Worm (Caenorhabditis elegans): ENCODE results near the gene T21D12.11.
A peak's percentile ranks its signal among the peaks of the same experiment; 100 is the strongest.

T21D12.11 gene

DNA sequence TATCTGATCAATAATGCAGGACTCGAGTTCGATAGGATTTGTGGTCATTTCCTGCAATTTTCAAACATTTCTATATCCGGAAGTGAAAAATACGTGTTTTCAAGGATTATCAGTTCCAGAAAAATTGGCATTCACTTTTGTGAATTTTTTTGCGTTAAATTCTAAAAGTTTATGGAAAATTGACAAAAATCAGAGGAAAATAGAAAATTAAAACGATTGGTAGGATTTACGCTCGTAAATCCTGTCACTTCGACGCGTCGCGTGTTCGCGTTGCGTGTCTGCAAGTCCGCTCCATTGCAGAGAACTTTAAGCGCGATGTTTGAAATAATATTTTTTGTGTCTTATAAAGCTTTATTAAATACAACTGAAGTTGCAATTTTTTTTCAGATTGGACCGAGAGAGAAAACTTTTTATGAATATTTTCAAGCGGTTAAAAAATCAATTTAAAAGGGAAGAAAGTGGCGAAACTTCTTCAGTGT is 13.8 kb upstream of the T21D12.11 start, which contains the start of gene rcat-1:
Gene rcat-1, minus strand, starts transcription at position 51 of the 479 bp plus-strand sequence.
- TF ChIP-seq egl-13 (tag; optimal IDR thresholded peaks at IDR 0.05) (no peak), rnt-1 (tag; optimal IDR thresholded peaks at IDR 0.05) (peak; percentile 84), tlp-1 (tag; optimal IDR thresholded peaks at IDR 0.05) (no peak), dsc-1 (tag; optimal IDR thresholded peaks at IDR 0.05) (peak; percentile 44), ztf-11 (tag; optimal IDR thresholded peaks at IDR 0.05) (no peak), unc-130 (tag; optimal IDR thresholded peaks at IDR 0.05) (peak; percentile 98), snpc-4 (tag; optimal IDR thresholded peaks at IDR 0.05) (peak; percentile 29), unc-98 (GFP tag; IDR thresholded peaks at IDR 0.05) (no peak), ztf-4 (tag; optimal IDR thresholded peaks at IDR 0.05) (no peak), dpl-1 (GFP tag; optimal IDR thresholded peaks at IDR 0.05) (peak; percentile 94 to 97 (median 95)), alr-1 (tag; optimal IDR thresholded peaks at IDR 0.05; ENCODE audit: borderline replicate concordance) (no peak), nhr-47 (tag; optimal IDR thresholded peaks at IDR 0.05) (peak; percentile 84), skn-1 (tag; optimal IDR thresholded peaks at IDR 0.05) (peak; percentile 89), sptf-1 (tag; optimal IDR thresholded peaks at IDR 0.05) (no peak), nhr-85 (tag) (peak; percentile 87), ceh-8 (GFP tag; optimal IDR thresholded peaks at IDR 0.05) (no peak), zip-4 (GFP tag; optimal IDR thresholded peaks at IDR 0.05) (no peak), efl-1 (optimal IDR thresholded peaks at IDR 0.05) (peak; percentile 92 to 97), efl-1 (GFP tag; optimal IDR thresholded peaks at IDR 0.05 in 1 of 2) (peak; percentile 96 to 99), hpl-2 (GFP tag; optimal IDR thresholded peaks at IDR 0.05) (no peak), mef-2 (tag; optimal IDR thresholded peaks at IDR 0.05) (no peak), ceh-90 (tag; optimal IDR thresholded peaks at IDR 0.05) (peak; percentile 35), ama-1 (optimal IDR thresholded peaks at IDR 0.05) (peak; percentile 8), mab-9 (GFP tag; IDR thresholded peaks at IDR 0.05) (no peak), elt-2 (tag; optimal IDR thresholded peaks at IDR 0.05) (no peak), nhr-19 (GFP tag; conservative IDR thresholded peaks at IDR 0.05) (peak; percentile 72), fkh-8 (tag; optimal IDR thresholded peaks at IDR 0.05) (peak; percentile 76), mep-1 (tag; optimal IDR thresholded peaks at IDR 0.05) (peak; percentile 87), lsy-2 (tag; optimal IDR thresholded peaks at IDR 0.05) (peak; percentile 85 to 96), pag-3 (tag; optimal IDR thresholded peaks at IDR 0.05; ENCODE audit: borderline replicate concordance, insufficient read depth) (no peak), C16A3.4 (tag; optimal IDR thresholded peaks at IDR 0.05) (peak; percentile 97), zag-1 (tag; optimal IDR thresholded peaks at IDR 0.05) (peak; percentile 49), aly-2 (tag; optimal IDR thresholded peaks at IDR 0.05) (peak; percentile 10), vab-15 (tag; optimal IDR thresholded peaks at IDR 0.05) (no peak), hlh-4 (tag; optimal IDR thresholded peaks at IDR 0.05) (no peak), F16B12.6 (tag; optimal IDR thresholded peaks at IDR 0.05) (peak; percentile 73), pqm-1 (tag; optimal IDR thresholded peaks at IDR 0.05) (no peak), sox-4 (tag; optimal IDR thresholded peaks at IDR 0.05) (no peak), nhr-76 (tag; optimal IDR thresholded peaks at IDR 0.05) (no peak), swsn-7 (tag; optimal IDR thresholded peaks at IDR 0.05) (peak; percentile 62), ets-5 (GFP tag; IDR thresholded peaks at IDR 0.05) (no peak), nhr-28 (tag; optimal IDR thresholded peaks at IDR 0.05) (no peak), ceh-63 (GFP tag; optimal IDR thresholded peaks at IDR 0.05) (no peak), C34B4.2 (tag; optimal IDR thresholded peaks at IDR 0.05) (no peak), fkh-4 (tag; optimal IDR thresholded peaks at IDR 0.05; ENCODE audit: borderline replicate concordance) (no peak), nhr-77 (tag; optimal IDR thresholded peaks at IDR 0.05) (peak; percentile 82), pax-3 (tag; optimal IDR thresholded peaks at IDR 0.05) (peak; percentile 29), nhr-90 (tag; optimal IDR thresholded peaks at IDR 0.05; ENCODE audit: poor library complexity) (peak; percentile 55), aha-1 (tag; optimal IDR thresholded peaks at IDR 0.05) (no peak), blmp-1 (tag; optimal IDR thresholded peaks at IDR 0.05) (peak; percentile 87), jun-1 (tag; optimal IDR thresholded peaks at IDR 0.05) (peak; percentile 71), lin-35 (GFP tag; optimal IDR thresholded peaks at IDR 0.05) (peak; percentile 97 to 99), ceh-88 (GFP tag; IDR thresholded peaks at IDR 0.05) (no peak), sup-37 (GFP tag; optimal IDR thresholded peaks at IDR 0.05) (no peak)
